Fruit fly (Drosophila melanogaster) whole organism, embryonic: ENCODE data around the gene Zaf1.
A peak's percentile ranks its signal among the peaks of the same experiment; 100 is the strongest.

Experiments used
- Adf1 ChIP-seq: fragments of 200-800 bp; sonication (Bioruptor generic); IDR thresholded peaks from 2 replicates; pipeline ENCODE4 v1.3.6; 2022; ENCODE audit warnings: missing biosample characterization, missing genetic modification characterization
- Atf6 ChIP-seq: fragments of 200-800 bp; sonication (Bioruptor generic); IDR thresholded peaks from 2 replicates; pipeline ENCODE4 v1.3.6; 2022; ENCODE audit warnings: missing biosample characterization, missing genetic modification characterization
- Awh ChIP-seq: fragments of 200-800 bp; sonication (Bioruptor generic); IDR thresholded peaks from 2 replicates; pipeline ENCODE4, ENCODE4 v1.3.6; 2022; ENCODE audit warnings: missing biosample characterization, missing genetic modification characterization
- CG10462 ChIP-seq: fragments of 200-800 bp; sonication (Bioruptor generic); optimal IDR thresholded peaks from 2 replicates; lab custom pipeline; 2016; ENCODE audit warnings: missing biosample characterization, missing genetic modification characterization
- CG10543 ChIP-seq: fragments of 200-800 bp; sonication (Bioruptor generic); optimal IDR thresholded peaks from 3 replicates; lab custom pipeline; 2017; ENCODE audit warnings: missing biosample characterization, mild to moderate bottlenecking, missing genetic modification characterization, moderate library complexity
- CG11085 ChIP-seq: fragments of 200-800 bp; sonication (Bioruptor generic); IDR thresholded peaks from 2 replicates; pipeline ENCODE4 v1.3.6; 2022; ENCODE audit warnings: missing biosample characterization, missing genetic modification characterization
- CG12299 ChIP-seq: fragments of 200-800 bp; sonication (Bioruptor generic); optimal IDR thresholded peaks from 2 replicates; lab custom pipeline; 2018; ENCODE audit warnings: missing biosample characterization, mild to moderate bottlenecking, missing genetic modification characterization
- CG14667 ChIP-seq: fragments of 200-800 bp; sonication (Bioruptor generic); IDR thresholded peaks from 2 replicates; pipeline ENCODE4 v1.3.6; 2022; ENCODE audit warnings: missing biosample characterization, missing genetic modification characterization
- CG15073 ChIP-seq: fragments of 200-800 bp; sonication (Bioruptor generic); optimal IDR thresholded peaks from 2 replicates; lab custom pipeline; 2016; ENCODE audit warnings: missing biosample characterization, missing genetic modification characterization
- CG1647 ChIP-seq: fragments of 200-800 bp; sonication (Bioruptor generic); optimal IDR thresholded peaks from 3 replicates; lab custom pipeline; 2016; ENCODE audit warnings: missing biosample characterization, missing genetic modification characterization
- CG17359 ChIP-seq: fragments of 200-800 bp; sonication (Bioruptor generic); optimal IDR thresholded peaks from 3 replicates; lab custom pipeline; 2018; ENCODE audit warnings: missing biosample characterization, mild to moderate bottlenecking, missing genetic modification characterization, moderate library complexity
- CG2712 ChIP-seq: fragments of 200-800 bp; optimal IDR thresholded peaks from 3 replicates; lab custom pipeline; 2019; ENCODE audit warnings: missing biosample characterization, mild to moderate bottlenecking, missing genetic modification characterization, moderate library complexity
- CG31365 ChIP-seq: fragments of 200-800 bp; sonication (Bioruptor generic); optimal IDR thresholded peaks from 2 replicates; lab custom pipeline; 2018; ENCODE audit warnings: missing biosample characterization, mild to moderate bottlenecking, missing genetic modification characterization
- CG3847 ChIP-seq: fragments of 200-800 bp; sonication (Bioruptor generic); IDR thresholded peaks from 2 replicates; pipeline ENCODE4 v1.3.6; 2022; ENCODE audit warnings: missing biosample characterization, missing genetic modification characterization
- CG3995 ChIP-seq: fragments of 200-800 bp; sonication (Bioruptor generic); optimal IDR thresholded peaks from 3 replicates; lab custom pipeline; 2016; ENCODE audit warnings: missing biosample characterization, missing genetic modification characterization
- CG4617 ChIP-seq: fragments of 200-800 bp; sonication (Bioruptor generic); optimal IDR thresholded peaks from 3 replicates; lab custom pipeline; 2016; ENCODE audit warnings: missing biosample characterization, missing genetic modification characterization, borderline replicate concordance
- CG5180 ChIP-seq: fragments of 200-800 bp; sonication (Bioruptor generic); optimal IDR thresholded peaks from 3 replicates; lab custom pipeline; 2017; ENCODE audit warnings: missing biosample characterization, missing genetic modification characterization, mild to moderate bottlenecking, moderate library complexity, missing genetic modification reagents
- CG5245 ChIP-seq: fragments of 200-800 bp; sonication (Bioruptor generic); optimal IDR thresholded peaks from 3 replicates; lab custom pipeline; 2016; ENCODE audit warnings: missing biosample characterization, missing genetic modification characterization
- CG6175 ChIP-seq: fragments of 200-800 bp; sonication (Bioruptor generic); IDR thresholded peaks from 3 replicates; pipeline ENCODE4 v1.3.6; 2022; ENCODE audit warnings: missing biosample characterization, missing genetic modification characterization
- CG6654 ChIP-seq: fragments of 200-800 bp; sonication (Bioruptor generic); optimal IDR thresholded peaks from 2 replicates; lab custom pipeline; 2017; ENCODE audit warnings: missing biosample characterization, mild to moderate bottlenecking, missing genetic modification characterization
- CG6683 ChIP-seq: fragments of 200-800 bp; sonication (Bioruptor generic); optimal IDR thresholded peaks from 2 replicates; lab custom pipeline; 2017; ENCODE audit warnings: missing biosample characterization, mild to moderate bottlenecking, missing genetic modification characterization, missing genetic modification reagents
- CG8281 ChIP-seq: fragments of 200-800 bp; sonication (Bioruptor generic); optimal IDR thresholded peaks from 2 replicates; lab custom pipeline; 2018; ENCODE audit warnings: missing biosample characterization, mild to moderate bottlenecking, missing genetic modification characterization, moderate library complexity
- CG9932 ChIP-seq: fragments of 200-800 bp; sonication (Bioruptor generic); IDR thresholded peaks from 2 replicates; pipeline ENCODE4 v1.3.6; 2022; ENCODE audit warnings: missing biosample characterization, missing genetic modification characterization
- Dref ChIP-seq: fragments of 200-800 bp; sonication (Bioruptor generic); IDR thresholded peaks from 2 replicates; pipeline ENCODE4 v1.3.6; 2022; ENCODE audit warnings: missing biosample characterization, missing genetic modification characterization
- Fer2 ChIP-seq: fragments of 200-800 bp; sonication (Bioruptor generic); optimal IDR thresholded peaks from 2 replicates; lab custom pipeline; 2018; ENCODE audit warnings: missing biosample characterization, mild to moderate bottlenecking, missing genetic modification characterization, moderate library complexity
- H15 ChIP-seq: fragments of 200-800 bp; sonication (Bioruptor generic); IDR thresholded peaks from 3 replicates; pipeline ENCODE4 v1.3.6; 2022; ENCODE audit warnings: missing biosample characterization, missing genetic modification characterization
- Hey ChIP-seq: fragments of 200-800 bp; sonication (Bioruptor generic); optimal IDR thresholded peaks from 3 replicates; lab custom pipeline; 2018; ENCODE audit warnings: missing biosample characterization, mild to moderate bottlenecking, missing genetic modification characterization
- Max ChIP-seq: fragments of 200-800 bp; sonication (Bioruptor generic); optimal IDR thresholded peaks from 2 replicates; lab custom pipeline; 2016; ENCODE audit warnings: missing biosample characterization, mild to moderate bottlenecking, missing genetic modification characterization
- NC2α ChIP-seq: fragments of 200-800 bp; sonication (Bioruptor generic); optimal IDR thresholded peaks from 2 replicates; lab custom pipeline; 2016; ENCODE audit warnings: missing biosample characterization, missing genetic modification characterization
- NfI ChIP-seq: fragments of 200-800 bp; sonication (Bioruptor generic); optimal IDR thresholded peaks from 3 replicates; lab custom pipeline; 2018; ENCODE audit warnings: missing biosample characterization, mild to moderate bottlenecking, missing genetic modification characterization, moderate library complexity
- Oaz ChIP-seq: fragments of 200-800 bp; sonication (Bioruptor generic); IDR thresholded peaks from 2 replicates; pipeline ENCODE4 v1.3.6; 2022; ENCODE audit warnings: missing biosample characterization, missing genetic modification characterization
- Opbp ChIP-seq: fragments of 200-800 bp; sonication (Bioruptor generic); IDR thresholded peaks from 3 replicates; pipeline ENCODE4 v1.3.6; 2022; ENCODE audit warnings: missing biosample characterization, missing genetic modification characterization; ENCODE audit not compliant: partially characterized antibody
- ase ChIP-seq: fragments of 200-800 bp; sonication (Bioruptor generic); IDR thresholded peaks from 3 replicates; pipeline ENCODE4 v1.3.6; 2022; ENCODE audit warnings: missing biosample characterization, missing genetic modification characterization
- bbx ChIP-seq: fragments of 200-800 bp; sonication (Bioruptor generic); IDR thresholded peaks from 2 replicates; pipeline ENCODE4 v1.3.6; 2022; ENCODE audit warnings: missing biosample characterization, missing genetic modification characterization; ENCODE audit not compliant: partially characterized antibody
- chm ChIP-seq: fragments of 200-800 bp; sonication (Bioruptor generic); IDR thresholded peaks from 2 replicates; pipeline ENCODE4 v1.3.6; 2022; ENCODE audit warnings: missing biosample characterization, missing genetic modification characterization
- ewg ChIP-seq: fragments of 200-800 bp; sonication (Bioruptor generic); optimal IDR thresholded peaks from 3 replicates; lab custom pipeline; 2017; ENCODE audit warnings: mild to moderate bottlenecking, missing biosample characterization, missing genetic modification reagents, missing genetic modification characterization
- eyg ChIP-seq: fragments of 200-800 bp; sonication (Bioruptor generic); optimal IDR thresholded peaks from 3 replicates; lab custom pipeline; 2016; ENCODE audit warnings: missing biosample characterization, missing genetic modification characterization
- fd64A ChIP-seq: fragments of 200-800 bp; sonication (Bioruptor generic); optimal IDR thresholded peaks from 3 replicates; lab custom pipeline; 2018; ENCODE audit warnings: missing biosample characterization, mild to moderate bottlenecking, missing genetic modification characterization
- grau ChIP-seq: fragments of 200-800 bp; optimal IDR thresholded peaks from 3 replicates; lab custom pipeline; 2019; ENCODE audit warnings: missing biosample characterization, mild to moderate bottlenecking, missing genetic modification characterization, moderate library complexity
- jumu ChIP-seq: fragments of 200-800 bp; sonication (Bioruptor generic); optimal IDR thresholded peaks from 3 replicates; lab custom pipeline; 2016; ENCODE audit warnings: missing biosample characterization, missing genetic modification characterization
- lov ChIP-seq, 2 experiments: fragments of 200-800 bp in 1 of 2; fragments of >200 bp in 1 of 2; sonication (Bioruptor generic) in 1 of 2; IDR thresholded peaks in 1 of 2; optimal IDR thresholded peaks in 1 of 2; 2 replicates in 1 of 2; 3 replicates in 1 of 2; pipeline versions ENCODE4 v1.3.6 to Lab custom; 2017 to 2022; ENCODE audit warnings: missing biosample characterization in 1 of 2, missing genetic modification characterization in 1 of 2
- luna ChIP-seq: fragments of 200-800 bp; sonication (Bioruptor generic); optimal IDR thresholded peaks from 2 replicates; lab custom pipeline; 2016; ENCODE audit warnings: missing biosample characterization, missing genetic modification characterization
- nom ChIP-seq: fragments of 200-800 bp; sonication (Bioruptor generic); optimal IDR thresholded peaks from 2 replicates; lab custom pipeline; 2017; ENCODE audit warnings: missing biosample characterization, missing genetic modification characterization, mild to moderate bottlenecking, moderate library complexity, missing genetic modification reagents
- phol ChIP-seq: fragments of 200-800 bp; sonication (Bioruptor generic); optimal IDR thresholded peaks from 3 replicates; lab custom pipeline; 2018; ENCODE audit warnings: missing biosample characterization, mild to moderate bottlenecking, missing genetic modification characterization, moderate library complexity
- ro ChIP-seq: fragments of 200-800 bp; sonication (Bioruptor generic); IDR thresholded peaks from 2 replicates; pipeline ENCODE4 v1.3.6; 2022; ENCODE audit warnings: missing biosample characterization, missing genetic modification characterization
- sens-2 ChIP-seq: fragments of 200-800 bp; sonication (Bioruptor generic); IDR thresholded peaks from 2 replicates; pipeline ENCODE4 v1.3.6; 2022; ENCODE audit warnings: missing biosample characterization, missing genetic modification characterization
- sim ChIP-seq: fragments of 200-800 bp; sonication (Bioruptor generic); IDR thresholded peaks from 2 replicates; pipeline ENCODE4 v1.3.6; 2022; ENCODE audit warnings: missing biosample characterization, missing genetic modification characterization
- ssp ChIP-seq: fragments of 200-800 bp; sonication (Bioruptor generic); IDR thresholded peaks from 2 replicates; pipeline ENCODE4 v1.3.6; 2022; ENCODE audit warnings: missing biosample characterization, missing genetic modification characterization
- ttk ChIP-seq: fragments of 200-800 bp; sonication (Bioruptor generic); IDR thresholded peaks from 2 replicates; pipeline ENCODE4 v2.1.2; 2022; ENCODE audit warnings: missing biosample characterization, missing genetic modification characterization
- twi ChIP-seq: fragments of 200-800 bp; optimal IDR thresholded peaks from 2 replicates; lab custom pipeline; 2019; ENCODE audit warnings: missing biosample characterization, mild to moderate bottlenecking, missing genetic modification characterization, moderate library complexity

The Zaf1 gene

dm6 chr3R:11623025-11623424 is 2.4 kb downstream of the Zaf1 start, which contains the start of gene CG14711 (continued):
- TF ChIP-seq Awh (GFP tag; lab: Robert Waterston, UW), result peak; percentile 80
- peak; percentile 86 for TF ChIP-seq CG17359 (tag; lab: Kevin White, UChicago)
- TF ChIP-seq CG12299, result peak; percentile 85
- peak; percentile 38 for TF ChIP-seq eyg
- TF ChIP-seq Hey (tag; lab: Kevin White, UChicago), result no peak
- TF ChIP-seq bbx (GFP tag; lab: Robert Waterston, UW), result peak; percentile 73
- TF ChIP-seq twi (tag; lab: Kevin White, UChicago), result peak; percentile 77
- TF ChIP-seq Oaz (GFP tag; lab: Robert Waterston, UW), result peak; percentile 65
- TF ChIP-seq ttk, result peak; percentile 72
- TF ChIP-seq CG4617 (GFP tag; lab: Kevin White, UChicago), result peak; percentile 93
- no peak for TF ChIP-seq CG5180
- peak; percentile 73 for TF ChIP-seq chm (GFP tag; lab: Robert Waterston, UW)
- peak; percentile 87 for TF ChIP-seq CG3847 (GFP tag; lab: Robert Waterston, UW)
- no peak for TF ChIP-seq luna (GFP tag; lab: Kevin White, UChicago)
- TF ChIP-seq ro, result no peak; the same call in 1 of the 2 replicates
- TF ChIP-seq CG15073 (GFP tag; lab: Kevin White, UChicago), result peak; percentile 64
- peak; percentile 27 for TF ChIP-seq NC2α (GFP tag; lab: Kevin White, UChicago)
- peak; percentile 52; the same call in 1 of the 2 replicates for TF ChIP-seq CG14667
- TF ChIP-seq ase (GFP tag; lab: Robert Waterston, UW), result peak; percentile 87
- TF ChIP-seq jumu (GFP tag; lab: Kevin White, UChicago), result peak; percentile 58
- TF ChIP-seq nom, result peak; percentile 49
- TF ChIP-seq CG5245, result peak; percentile 78
- TF ChIP-seq Fer2, result peak; percentile 75
- peak; percentile 83 for TF ChIP-seq CG10462 (GFP tag; lab: Kevin White, UChicago)
- TF ChIP-seq H15, result peak; percentile 78
- peak; percentile 67 for TF ChIP-seq CG1647 (GFP tag; lab: Kevin White, UChicago)
- peak; percentile 72 for TF ChIP-seq sim
- TF ChIP-seq Atf6 (GFP tag; lab: Robert Waterston, UW), result peak; percentile 90
- peak; percentile 81 for TF ChIP-seq CG10543 (GFP tag; lab: Kevin White, UChicago)
- 0 out of 3 replicates have a peak, but pooled peaks have one; percentile 10 for TF ChIP-seq CG6175 (GFP tag; lab: Robert Waterston, UW)
- TF ChIP-seq lov (optimal IDR thresholded peaks at IDR 0.05; lab: Kevin White, UChicago), result no peak
- peak; percentile 83; the same call in 2 of the 3 replicates for TF ChIP-seq lov (GFP tag; IDR thresholded peaks at IDR 0.05; lab: Robert Waterston, UW)
- TF ChIP-seq CG31365, result no peak
- TF ChIP-seq CG8281 (tag; lab: Kevin White, UChicago), result no peak
- peak; percentile 52 for TF ChIP-seq ssp (GFP tag; lab: Robert Waterston, UW)
- TF ChIP-seq Dref (GFP tag; lab: Robert Waterston, UW), result peak; percentile 77
- peak; percentile 96 for TF ChIP-seq CG3995 (GFP tag; lab: Kevin White, UChicago)
- peak; percentile 88 for TF ChIP-seq phol (tag; lab: Kevin White, UChicago)
- peak; percentile 65 for TF ChIP-seq sens-2 (GFP tag; lab: Robert Waterston, UW)
- peak; percentile 72 for TF ChIP-seq CG6683 (GFP tag; lab: Kevin White, UChicago)
- peak; percentile 59; the same call in 1 of the 2 replicates for TF ChIP-seq CG11085 (GFP tag; lab: Robert Waterston, UW)
- TF ChIP-seq NfI, result peak; percentile 85
- TF ChIP-seq CG2712 (tag; lab: Kevin White, UChicago), result peak; percentile 90
- peak; percentile 59; the same call in 2 of the 3 replicates for TF ChIP-seq Opbp (GFP tag; lab: Robert Waterston, UW)
- peak; percentile 34 for TF ChIP-seq CG6654 (GFP tag; lab: Kevin White, UChicago)
- TF ChIP-seq Adf1 (GFP tag; lab: Robert Waterston, UW), result peak; percentile 64
- peak; percentile 66 for TF ChIP-seq ewg
- peak; percentile 92 for TF ChIP-seq CG9932
- no peak for TF ChIP-seq fd64A (GFP tag; lab: Kevin White, UChicago)
- peak; percentile 87 for TF ChIP-seq Max (GFP tag; lab: Kevin White, UChicago)
- TF ChIP-seq grau (tag; lab: Kevin White, UChicago), result peak; percentile 85
